Worm (Caenorhabditis elegans) whole organism, L2 larva: ENCODE results near the gene C35A5.5.
A peak's percentile ranks its signal among the peaks of the same experiment; 100 is the strongest.

Source experiments
- R02D3.7 ChIP-seq: fragments of 150-350 bp; optimal IDR thresholded peaks from 2 replicates; lab custom pipeline; 2014; ENCODE audit warnings: missing biosample characterization, missing genetic modification characterization
- blmp-1 ChIP-seq: sonication (generic microtip); optimal IDR thresholded peaks from 2 replicates; lab custom pipeline; 2017; ENCODE audit warnings: missing genetic modification characterization, mild to moderate bottlenecking, missing compliant biosample characterization, antibody characterized with exemption, moderate library complexity; ENCODE audit not compliant: insufficient read depth
- lsy-2 ChIP-seq, 2 experiments: fragments of 150-350 bp in 1 of 2; sonication (generic microtip) in 1 of 2; optimal IDR thresholded peaks; 2 replicates each; lab custom pipeline; 2014 to 2017; ENCODE audit warnings: missing biosample characterization in 2 of 2, missing genetic modification characterization in 2 of 2
- nhr-11 ChIP-seq: fragments of 150-350 bp; optimal IDR thresholded peaks from 2 replicates; lab custom pipeline; 2014; ENCODE audit warnings: missing biosample characterization, missing genetic modification characterization
- nhr-25 ChIP-seq: fragments of 150-350 bp; sonication (generic microtip); optimal IDR thresholded peaks from 3 replicates; lab custom pipeline; 2014; ENCODE audit warnings: missing biosample characterization, missing genetic modification characterization
- snpc-4 ChIP-seq: fragments of 150-350 bp; optimal IDR thresholded peaks from 2 replicates; lab custom pipeline; 2014; ENCODE audit warnings: missing biosample characterization, missing genetic modification characterization
- unc-62 ChIP-seq: fragments of 150-350 bp; optimal IDR thresholded peaks from 2 replicates; lab custom pipeline; 2014; ENCODE audit warnings: missing biosample characterization, missing genetic modification reagents, missing genetic modification characterization
- ztf-11 ChIP-seq: sonication (generic microtip); optimal IDR thresholded peaks from 2 replicates; lab custom pipeline; 2017; ENCODE audit warnings: missing biosample characterization, missing genetic modification characterization

DNA sequence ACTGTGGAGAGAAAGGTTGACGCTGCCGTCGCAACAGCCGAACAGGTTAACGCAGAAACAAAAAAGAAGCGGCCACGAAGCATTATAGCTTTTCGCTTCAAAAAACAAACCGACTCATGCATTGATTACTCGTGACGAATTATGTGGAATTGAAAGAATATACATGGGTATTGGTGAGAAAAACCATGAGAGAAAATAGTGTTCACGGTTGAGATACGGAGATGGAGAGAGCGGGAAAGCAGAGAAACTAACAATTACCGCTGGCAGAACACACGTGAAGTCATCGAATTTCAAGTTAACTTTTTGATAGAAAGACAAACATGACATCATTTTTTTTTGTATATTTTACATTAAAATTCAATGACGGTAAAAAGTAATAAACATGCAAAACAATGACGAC is 29.7 kb downstream of the C35A5.5 start:
- TF ChIP-seq unc-62 (GFP tag; lab: Kevin White, UChicago) (no peak), nhr-25 (tag; lab: Kevin White, UChicago) (peak; percentile 6), lsy-2 (tag; optimal IDR thresholded peaks at IDR 0.05; lab: Kevin White, UChicago) (peak in 1 of 2 experiments; percentile 10), blmp-1 (tag; lab: Kevin White, UChicago) (no peak), R02D3.7 (no peak), nhr-11 (no peak), ztf-11 (tag; lab: Kevin White, UChicago) (no peak), snpc-4 (tag; lab: Kevin White, UChicago) (no peak)
